Worm (Caenorhabditis elegans) whole organism, mixed stage, embryonic: ENCODE data around the gene cutl-24.

Experiments
- M03D4.4 ChIP-seq: sonication (generic microtip); optimal IDR thresholded peaks from 2 replicates; lab custom pipeline; 2017; ENCODE audit warnings: mild to moderate bottlenecking, missing genetic modification characterization, missing compliant biosample characterization
- bed-3 ChIP-seq: fragments of 200-800 bp; sonication (Bioruptor generic); optimal IDR thresholded peaks from 3 replicates; lab custom pipeline; 2018; ENCODE audit warnings: mild to moderate bottlenecking, missing genetic modification characterization, moderate library complexity, missing compliant biosample characterization
- blmp-1 ChIP-seq: fragments of 150-350 bp; optimal IDR thresholded peaks from 2 replicates; lab custom pipeline; 2014; ENCODE audit warnings: missing biosample characterization, missing genetic modification characterization
- ceh-39 ChIP-seq: fragments of 150-350 bp; optimal IDR thresholded peaks from 2 replicates; lab custom pipeline; 2014; ENCODE audit warnings: missing biosample characterization, missing genetic modification characterization
- ceh-83 ChIP-seq: fragments of 200-800 bp; sonication (Bioruptor generic); optimal IDR thresholded peaks from 2 replicates; lab custom pipeline; 2018; ENCODE audit warnings: mild to moderate bottlenecking, missing genetic modification characterization, missing compliant biosample characterization
- ces-1 ChIP-seq: fragments of 150-350 bp; optimal IDR thresholded peaks from 2 replicates; lab custom pipeline; 2014; ENCODE audit warnings: missing biosample characterization, missing genetic modification reagents, missing genetic modification characterization
- cnd-1 ChIP-seq: fragments of 200-800 bp; sonication (Bioruptor generic); optimal IDR thresholded peaks from 2 replicates; lab custom pipeline; 2018; ENCODE audit warnings: mild to moderate bottlenecking, missing genetic modification characterization, missing compliant biosample characterization
- drap-1 ChIP-seq: fragments of 200-800 bp; sonication (Bioruptor generic); optimal IDR thresholded peaks from 3 replicates; lab custom pipeline; 2018; ENCODE audit warnings: mild to moderate bottlenecking, missing genetic modification characterization, missing compliant biosample characterization
- elt-1 ChIP-seq: sonication (generic microtip); optimal IDR thresholded peaks from 2 replicates; lab custom pipeline; 2017; ENCODE audit warnings: missing genetic modification characterization, mild to moderate bottlenecking, missing compliant biosample characterization, antibody characterized with exemption, moderate library complexity, borderline replicate concordance; ENCODE audit not compliant: insufficient read depth
- flh-1 ChIP-seq: fragments of 200-800 bp; sonication (Bioruptor generic); optimal IDR thresholded peaks from 2 replicates; lab custom pipeline; 2018; ENCODE audit warnings: mild to moderate bottlenecking, missing genetic modification characterization, moderate library complexity, missing compliant biosample characterization
- ham-2 ChIP-seq: fragments of 200-800 bp; sonication (Bioruptor generic); optimal IDR thresholded peaks from 2 replicates; lab custom pipeline; 2018; ENCODE audit warnings: mild to moderate bottlenecking, missing genetic modification characterization, missing compliant biosample characterization
- hlh-1 ChIP-seq: fragments of 150-350 bp; optimal IDR thresholded peaks from 2 replicates; lab custom pipeline; 2014; ENCODE audit warnings: missing biosample characterization, missing genetic modification reagents, missing genetic modification characterization
- lin-13 ChIP-seq: fragments of 150-350 bp; optimal IDR thresholded peaks from 2 replicates; lab custom pipeline; 2014; ENCODE audit warnings: missing biosample characterization, missing genetic modification characterization
- lin-32 ChIP-seq: fragments of 200-800 bp; sonication (Bioruptor generic); optimal IDR thresholded peaks from 2 replicates; lab custom pipeline; 2018; ENCODE audit warnings: mild to moderate bottlenecking, missing genetic modification characterization, missing compliant biosample characterization
- lsy-2 ChIP-seq: fragments of 150-350 bp; optimal IDR thresholded peaks from 2 replicates; lab custom pipeline; 2014; ENCODE audit warnings: missing biosample characterization, missing genetic modification characterization
- mab-5 ChIP-seq: fragments of 150-350 bp; optimal IDR thresholded peaks from 2 replicates; lab custom pipeline; 2014; ENCODE audit warnings: missing biosample characterization, missing genetic modification characterization
- mep-1 ChIP-seq: fragments of 150-350 bp; optimal IDR thresholded peaks from 2 replicates; lab custom pipeline; 2017; ENCODE audit warnings: missing biosample characterization, missing genetic modification reagents, missing genetic modification characterization, inconsistent platforms
- mls-2 ChIP-seq: sonication (generic microtip); optimal IDR thresholded peaks from 2 replicates; lab custom pipeline; 2016; ENCODE audit warnings: mild to moderate bottlenecking, missing genetic modification characterization, moderate library complexity, missing compliant biosample characterization
- nhr-12 ChIP-seq: fragments of 150-350 bp; optimal IDR thresholded peaks from 2 replicates; lab custom pipeline; 2014; ENCODE audit warnings: missing biosample characterization, missing genetic modification characterization
- nhr-2 ChIP-seq: fragments of 150-350 bp; optimal IDR thresholded peaks from 2 replicates; lab custom pipeline; 2014; ENCODE audit warnings: missing biosample characterization, missing genetic modification characterization
- nhr-237 ChIP-seq: fragments of 150-350 bp; optimal IDR thresholded peaks from 2 replicates; lab custom pipeline; 2014; ENCODE audit warnings: missing biosample characterization, missing genetic modification characterization
- nhr-76 ChIP-seq: sonication (generic microtip); optimal IDR thresholded peaks from 2 replicates; lab custom pipeline; 2017; ENCODE audit warnings: missing biosample characterization, missing genetic modification characterization
- pha-4 ChIP-seq: fragments of 150-350 bp; optimal IDR thresholded peaks from 2 replicates; lab custom pipeline; 2018; ENCODE audit warnings: missing biosample characterization, missing genetic modification reagents, missing genetic modification characterization
- sem-2 ChIP-seq: fragments of 200-800 bp; sonication (Bioruptor generic); optimal IDR thresholded peaks from 2 replicates; lab custom pipeline; 2018; ENCODE audit warnings: mild to moderate bottlenecking, missing genetic modification characterization, missing compliant biosample characterization
- snpc-4 ChIP-seq: fragments of 150-350 bp; optimal IDR thresholded peaks from 2 replicates; lab custom pipeline; 2014; ENCODE audit warnings: missing biosample characterization, missing genetic modification characterization
- sptf-1 ChIP-seq: sonication (generic microtip); optimal IDR thresholded peaks from 2 replicates; lab custom pipeline; 2017; ENCODE audit warnings: mild to moderate bottlenecking, missing genetic modification characterization, moderate library complexity, missing compliant biosample characterization
- tbx-8 ChIP-seq: fragments of 200-800 bp; sonication (Bioruptor generic); optimal IDR thresholded peaks from 2 replicates; lab custom pipeline; 2018; ENCODE audit warnings: mild to moderate bottlenecking, missing genetic modification characterization, moderate library complexity, missing compliant biosample characterization
- unc-120 ChIP-seq: sonication (generic microtip); optimal IDR thresholded peaks from 2 replicates; lab custom pipeline; 2017; ENCODE audit warnings: missing genetic modification characterization, missing compliant biosample characterization; ENCODE audit not compliant: poor library complexity, severe bottlenecking
- unc-39 ChIP-seq: fragments of 150-350 bp; optimal IDR thresholded peaks from 2 replicates; lab custom pipeline; 2014; ENCODE audit warnings: missing biosample characterization, missing genetic modification characterization
- zip-8 ChIP-seq: fragments of 150-350 bp; optimal IDR thresholded peaks from 2 replicates; lab custom pipeline; 2014; ENCODE audit warnings: missing biosample characterization, missing genetic modification characterization
- ztf-11 ChIP-seq: fragments of 150-350 bp; optimal IDR thresholded peaks from 2 replicates; lab custom pipeline; 2014; ENCODE audit warnings: missing biosample characterization, missing genetic modification characterization

Gene cutl-24

DNA sequence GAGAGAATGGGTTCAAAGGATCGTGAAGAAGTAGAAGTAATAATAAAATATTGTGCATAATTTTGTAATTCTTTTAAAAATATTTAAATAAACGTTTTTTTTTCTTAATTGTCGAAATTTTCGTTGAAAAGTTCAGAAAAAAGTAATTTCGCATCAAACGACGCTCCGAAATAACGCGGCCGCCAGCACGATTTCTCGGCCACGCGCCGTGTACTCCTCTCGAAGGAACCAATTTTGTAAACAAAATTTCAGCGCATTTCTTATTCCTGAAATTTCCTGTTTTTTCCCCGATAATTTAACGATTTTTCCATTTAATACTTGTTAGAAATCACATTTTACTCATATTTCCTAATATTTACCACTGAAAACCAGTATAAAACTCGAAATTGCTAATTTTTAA lies 27.2 kb downstream of the cutl-24 start, which contains the start of gene Y38C1AA.12:
Gene Y38C1AA.12 (plus strand): TSS at position 211 of the 400 bp plus-strand sequence.
- TF ChIP-seq nhr-237 (tag; lab: Kevin White, UChicago) (peak; percentile 35), tbx-8 (no peak), ces-1 (GFP tag; lab: Kevin White, UChicago) (peak; percentile 19), mep-1 (peak; percentile 17), cnd-1 (tag; lab: Kevin White, UChicago) (peak; percentile 40), zip-8 (tag; lab: Kevin White, UChicago) (no peak), blmp-1 (tag; lab: Kevin White, UChicago) (no peak), ztf-11 (tag; lab: Kevin White, UChicago) (no peak), unc-39 (no peak), ceh-39 (no peak), bed-3 (GFP tag; lab: Kevin White, UChicago) (no peak), M03D4.4 (tag; lab: Kevin White, UChicago) (peak; percentile 36), pha-4 (tag; lab: Kevin White, UChicago) (peak; percentile 61), drap-1 (GFP tag; lab: Kevin White, UChicago) (peak; percentile 24), lin-32 (peak; percentile 6), hlh-1 (no peak), nhr-12 (tag; lab: Kevin White, UChicago) (no peak), flh-1 (GFP tag; lab: Kevin White, UChicago) (no peak), nhr-2 (tag; lab: Kevin White, UChicago) (no peak), ceh-83 (GFP tag; lab: Kevin White, UChicago) (peak; percentile 11), lin-13 (tag; lab: Kevin White, UChicago) (peak; percentile 47), mls-2 (tag; lab: Kevin White, UChicago) (peak; percentile 69), lsy-2 (tag; lab: Kevin White, UChicago) (peak; percentile 59), mab-5 (no peak), nhr-76 (no peak), sptf-1 (tag; lab: Kevin White, UChicago) (peak; percentile 68), elt-1 (tag; lab: Kevin White, UChicago) (no peak), unc-120 (no peak)

DNA sequence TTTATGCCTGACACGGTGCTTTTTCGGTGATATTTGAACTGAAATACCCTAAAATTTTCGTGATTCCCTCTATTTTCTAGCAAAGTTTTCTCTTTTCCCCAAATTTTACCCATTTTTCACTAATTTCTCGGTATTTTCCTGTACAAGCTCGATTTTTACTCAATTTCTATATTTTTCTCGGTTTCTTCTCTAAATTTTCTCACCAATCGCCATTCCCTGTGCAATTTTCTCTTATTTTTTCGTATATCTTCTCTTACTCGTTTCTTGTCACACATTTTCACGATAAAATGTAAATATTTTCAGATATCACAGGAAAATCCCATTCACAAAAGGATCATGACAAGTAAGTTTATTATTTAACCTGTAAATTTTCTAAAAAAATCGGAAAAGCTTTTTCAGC lies 29.6 kb downstream of the cutl-24 start, which contains the start of gene csn-3:
Gene csn-3 (plus strand): TSS at position 301 of the 400 bp plus-strand sequence.
- TF ChIP-seq ceh-83 (GFP tag; lab: Kevin White, UChicago) (no peak), ztf-11 (tag; lab: Kevin White, UChicago) (no peak)

DNA sequence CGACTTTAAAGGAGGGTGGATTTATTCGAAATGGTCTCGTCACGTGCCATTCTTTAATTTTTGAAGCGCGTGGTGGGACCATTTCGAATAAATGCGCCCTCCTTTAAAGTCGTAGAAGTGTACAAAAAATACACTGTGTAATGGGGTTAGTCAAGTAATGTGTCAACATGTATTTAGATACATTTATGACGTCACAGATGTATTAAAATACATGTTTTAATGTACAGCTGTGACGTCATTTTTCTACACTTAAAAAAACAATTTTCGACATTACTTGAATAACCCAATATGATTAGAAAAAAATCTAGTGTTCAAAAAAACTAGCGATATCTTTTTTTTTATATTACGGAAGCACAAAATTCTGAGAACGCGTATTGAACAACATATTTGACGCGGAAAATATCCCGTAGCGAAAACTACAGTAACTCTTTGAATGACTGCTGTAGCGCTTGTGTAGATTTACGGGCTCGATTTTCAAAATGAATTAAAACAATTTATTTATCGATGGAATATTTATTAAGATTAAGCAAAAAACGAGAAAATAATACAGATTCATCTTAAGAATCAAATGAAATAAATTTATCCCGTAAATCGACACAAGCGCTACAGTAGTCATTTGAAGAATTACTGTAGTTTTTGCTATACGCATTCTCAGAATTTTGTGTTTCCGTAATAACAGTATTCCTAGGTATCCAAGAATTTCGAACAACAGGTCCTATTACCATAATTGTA lies 38.2 kb downstream of the cutl-24 start, which contains the start of gene gfrp-1:
Gene gfrp-1 (plus strand): TSS at position 682 of the 732 bp plus-strand sequence.
- no peak for TF ChIP-seq blmp-1 (tag; lab: Kevin White, UChicago)
- TF ChIP-seq unc-120, result no peak
- TF ChIP-seq ceh-39, result no peak
- no peak for TF ChIP-seq lin-32
- peak; percentile 98 for TF ChIP-seq zip-8 (tag; lab: Kevin White, UChicago)

DNA sequence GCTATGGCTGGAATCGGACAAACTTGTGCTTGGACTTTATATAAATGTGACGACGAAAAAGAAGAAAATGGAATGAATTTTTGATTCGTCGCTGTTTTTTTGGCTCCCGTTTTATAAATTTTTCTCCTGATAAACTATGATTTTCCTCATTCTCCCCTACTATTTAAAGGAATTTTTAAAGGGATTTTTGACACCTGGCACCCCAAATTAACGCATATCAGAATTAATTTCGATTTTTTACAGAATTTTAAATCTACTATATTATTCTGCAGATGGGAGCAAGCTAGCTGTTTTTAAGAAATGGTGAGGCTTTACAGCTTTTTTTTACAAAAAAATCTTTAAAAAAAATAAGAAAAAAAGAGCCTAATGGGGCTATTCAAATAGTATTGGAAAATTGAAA lies 40.1 kb downstream of the cutl-24 start, which contains the start of gene coa-1:
Gene coa-1 (plus strand): TSS at position 301 of the 400 bp plus-strand sequence.
- TF ChIP-seq blmp-1 (tag; lab: Kevin White, UChicago) (no peak), nhr-2 (tag; lab: Kevin White, UChicago) (no peak), sem-2 (no peak), snpc-4 (tag; lab: Kevin White, UChicago) (no peak), ham-2 (GFP tag; lab: Kevin White, UChicago) (no peak), ces-1 (GFP tag; lab: Kevin White, UChicago) (no peak), lin-32 (no peak), mls-2 (tag; lab: Kevin White, UChicago) (no peak), nhr-76 (no peak), hlh-1 (no peak), unc-120 (no peak), zip-8 (tag; lab: Kevin White, UChicago) (no peak), unc-39 (no peak), flh-1 (GFP tag; lab: Kevin White, UChicago) (no peak), ceh-39 (no peak), nhr-12 (tag; lab: Kevin White, UChicago) (no peak), tbx-8 (no peak), drap-1 (GFP tag; lab: Kevin White, UChicago) (no peak), nhr-237 (tag; lab: Kevin White, UChicago) (no peak)
